Worm (Caenorhabditis elegans) whole organism, mixed stage, embryonic: ENCODE results near the gene cyp-13A11.

Source experiments
- M03D4.4 ChIP-seq: sonication (generic microtip); optimal IDR thresholded peaks from 2 replicates; lab custom pipeline; 2017; ENCODE audit warnings: mild to moderate bottlenecking, missing genetic modification characterization, missing compliant biosample characterization
- bed-3 ChIP-seq: fragments of 200-800 bp; sonication (Bioruptor generic); optimal IDR thresholded peaks from 3 replicates; lab custom pipeline; 2018; ENCODE audit warnings: mild to moderate bottlenecking, missing genetic modification characterization, moderate library complexity, missing compliant biosample characterization
- blmp-1 ChIP-seq: fragments of 150-350 bp; optimal IDR thresholded peaks from 2 replicates; lab custom pipeline; 2014; ENCODE audit warnings: missing biosample characterization, missing genetic modification characterization
- ceh-39 ChIP-seq: fragments of 150-350 bp; optimal IDR thresholded peaks from 2 replicates; lab custom pipeline; 2014; ENCODE audit warnings: missing biosample characterization, missing genetic modification characterization
- ceh-43 ChIP-seq: fragments of 200-800 bp; sonication (Bioruptor generic); optimal IDR thresholded peaks from 2 replicates; lab custom pipeline; 2018; ENCODE audit warnings: mild to moderate bottlenecking, missing genetic modification characterization, moderate library complexity, missing compliant biosample characterization
- ceh-83 ChIP-seq: fragments of 200-800 bp; sonication (Bioruptor generic); optimal IDR thresholded peaks from 2 replicates; lab custom pipeline; 2018; ENCODE audit warnings: mild to moderate bottlenecking, missing genetic modification characterization, missing compliant biosample characterization
- ces-1 ChIP-seq: fragments of 150-350 bp; optimal IDR thresholded peaks from 2 replicates; lab custom pipeline; 2014; ENCODE audit warnings: missing biosample characterization, missing genetic modification reagents, missing genetic modification characterization
- cnd-1 ChIP-seq: fragments of 200-800 bp; sonication (Bioruptor generic); optimal IDR thresholded peaks from 2 replicates; lab custom pipeline; 2018; ENCODE audit warnings: mild to moderate bottlenecking, missing genetic modification characterization, missing compliant biosample characterization
- drap-1 ChIP-seq: fragments of 200-800 bp; sonication (Bioruptor generic); optimal IDR thresholded peaks from 3 replicates; lab custom pipeline; 2018; ENCODE audit warnings: mild to moderate bottlenecking, missing genetic modification characterization, missing compliant biosample characterization
- elt-1 ChIP-seq: sonication (generic microtip); optimal IDR thresholded peaks from 2 replicates; lab custom pipeline; 2017; ENCODE audit warnings: missing genetic modification characterization, mild to moderate bottlenecking, missing compliant biosample characterization, antibody characterized with exemption, moderate library complexity, borderline replicate concordance; ENCODE audit not compliant: insufficient read depth
- elt-3 ChIP-seq: fragments of 150-350 bp; optimal IDR thresholded peaks from 2 replicates; lab custom pipeline; 2014; ENCODE audit warnings: missing biosample characterization, missing genetic modification characterization
- flh-1 ChIP-seq: fragments of 200-800 bp; sonication (Bioruptor generic); optimal IDR thresholded peaks from 2 replicates; lab custom pipeline; 2018; ENCODE audit warnings: mild to moderate bottlenecking, missing genetic modification characterization, moderate library complexity, missing compliant biosample characterization
- ham-2 ChIP-seq: fragments of 200-800 bp; sonication (Bioruptor generic); optimal IDR thresholded peaks from 2 replicates; lab custom pipeline; 2018; ENCODE audit warnings: mild to moderate bottlenecking, missing genetic modification characterization, missing compliant biosample characterization
- hlh-1 ChIP-seq: fragments of 150-350 bp; optimal IDR thresholded peaks from 2 replicates; lab custom pipeline; 2014; ENCODE audit warnings: missing biosample characterization, missing genetic modification reagents, missing genetic modification characterization
- lin-13 ChIP-seq: fragments of 150-350 bp; optimal IDR thresholded peaks from 2 replicates; lab custom pipeline; 2014; ENCODE audit warnings: missing biosample characterization, missing genetic modification characterization
- lin-32 ChIP-seq: fragments of 200-800 bp; sonication (Bioruptor generic); optimal IDR thresholded peaks from 2 replicates; lab custom pipeline; 2018; ENCODE audit warnings: mild to moderate bottlenecking, missing genetic modification characterization, missing compliant biosample characterization
- lsy-2 ChIP-seq: fragments of 150-350 bp; optimal IDR thresholded peaks from 2 replicates; lab custom pipeline; 2014; ENCODE audit warnings: missing biosample characterization, missing genetic modification characterization
- mab-5 ChIP-seq: fragments of 150-350 bp; optimal IDR thresholded peaks from 2 replicates; lab custom pipeline; 2014; ENCODE audit warnings: missing biosample characterization, missing genetic modification characterization
- mep-1 ChIP-seq: fragments of 150-350 bp; optimal IDR thresholded peaks from 2 replicates; lab custom pipeline; 2017; ENCODE audit warnings: missing biosample characterization, missing genetic modification reagents, missing genetic modification characterization, inconsistent platforms
- mls-2 ChIP-seq: sonication (generic microtip); optimal IDR thresholded peaks from 2 replicates; lab custom pipeline; 2016; ENCODE audit warnings: mild to moderate bottlenecking, missing genetic modification characterization, moderate library complexity, missing compliant biosample characterization
- nhr-12 ChIP-seq: fragments of 150-350 bp; optimal IDR thresholded peaks from 2 replicates; lab custom pipeline; 2014; ENCODE audit warnings: missing biosample characterization, missing genetic modification characterization
- nhr-2 ChIP-seq: fragments of 150-350 bp; optimal IDR thresholded peaks from 2 replicates; lab custom pipeline; 2014; ENCODE audit warnings: missing biosample characterization, missing genetic modification characterization
- nhr-237 ChIP-seq: fragments of 150-350 bp; optimal IDR thresholded peaks from 2 replicates; lab custom pipeline; 2014; ENCODE audit warnings: missing biosample characterization, missing genetic modification characterization
- nhr-28 ChIP-seq: fragments of 150-350 bp; optimal IDR thresholded peaks from 2 replicates; lab custom pipeline; 2014; ENCODE audit warnings: missing biosample characterization, missing genetic modification characterization
- nhr-76 ChIP-seq: sonication (generic microtip); optimal IDR thresholded peaks from 2 replicates; lab custom pipeline; 2017; ENCODE audit warnings: missing biosample characterization, missing genetic modification characterization
- pha-4 ChIP-seq: fragments of 150-350 bp; optimal IDR thresholded peaks from 2 replicates; lab custom pipeline; 2018; ENCODE audit warnings: missing biosample characterization, missing genetic modification reagents, missing genetic modification characterization
- sem-2 ChIP-seq: fragments of 200-800 bp; sonication (Bioruptor generic); optimal IDR thresholded peaks from 2 replicates; lab custom pipeline; 2018; ENCODE audit warnings: mild to moderate bottlenecking, missing genetic modification characterization, missing compliant biosample characterization
- snpc-4 ChIP-seq: fragments of 150-350 bp; optimal IDR thresholded peaks from 2 replicates; lab custom pipeline; 2014; ENCODE audit warnings: missing biosample characterization, missing genetic modification characterization
- sptf-1 ChIP-seq: sonication (generic microtip); optimal IDR thresholded peaks from 2 replicates; lab custom pipeline; 2017; ENCODE audit warnings: mild to moderate bottlenecking, missing genetic modification characterization, moderate library complexity, missing compliant biosample characterization
- tbx-8 ChIP-seq: fragments of 200-800 bp; sonication (Bioruptor generic); optimal IDR thresholded peaks from 2 replicates; lab custom pipeline; 2018; ENCODE audit warnings: mild to moderate bottlenecking, missing genetic modification characterization, moderate library complexity, missing compliant biosample characterization
- unc-120 ChIP-seq: sonication (generic microtip); optimal IDR thresholded peaks from 2 replicates; lab custom pipeline; 2017; ENCODE audit warnings: missing genetic modification characterization, missing compliant biosample characterization; ENCODE audit not compliant: poor library complexity, severe bottlenecking
- unc-39 ChIP-seq: fragments of 150-350 bp; optimal IDR thresholded peaks from 2 replicates; lab custom pipeline; 2014; ENCODE audit warnings: missing biosample characterization, missing genetic modification characterization
- unc-62 ChIP-seq: fragments of 150-350 bp; optimal IDR thresholded peaks from 2 replicates; lab custom pipeline; 2014; ENCODE audit warnings: missing biosample characterization, missing genetic modification reagents, missing genetic modification characterization
- zip-8 ChIP-seq: fragments of 150-350 bp; optimal IDR thresholded peaks from 2 replicates; lab custom pipeline; 2014; ENCODE audit warnings: missing biosample characterization, missing genetic modification characterization
- ztf-11 ChIP-seq: fragments of 150-350 bp; optimal IDR thresholded peaks from 2 replicates; lab custom pipeline; 2014; ENCODE audit warnings: missing biosample characterization, missing genetic modification characterization

cyp-13A11 gene

DNA sequence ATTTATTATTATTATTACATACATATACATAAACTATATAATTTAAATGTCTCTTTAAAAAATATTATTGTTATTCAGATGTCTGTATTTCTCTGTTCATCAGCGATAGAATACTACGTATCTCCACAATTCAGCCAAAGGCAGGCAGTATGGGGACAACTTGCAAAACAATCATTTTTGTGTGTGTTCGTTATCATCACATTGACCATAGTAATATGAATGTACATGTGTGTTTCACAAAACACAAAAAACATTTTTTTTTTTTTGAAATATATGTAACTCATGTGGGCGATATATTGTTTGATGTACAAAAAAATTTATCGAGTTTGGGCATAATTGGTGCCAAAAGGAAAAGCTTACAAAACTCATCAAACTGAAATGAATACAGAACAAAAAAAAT lies 48.6 kb downstream of the cyp-13A11 start:
- TF ChIP-seq ztf-11 (tag; lab: Kevin White, UChicago) (no peak), ceh-39 (no peak), lin-32 (GFP tag; lab: Kevin White, UChicago) (no peak), mls-2 (tag; lab: Kevin White, UChicago) (no peak), elt-1 (tag; lab: Kevin White, UChicago) (no peak), zip-8 (tag; lab: Kevin White, UChicago) (no peak), pha-4 (tag; lab: Kevin White, UChicago) (no peak)
- TF ChIP-seq, all 35 proteins: peak for 0

DNA sequence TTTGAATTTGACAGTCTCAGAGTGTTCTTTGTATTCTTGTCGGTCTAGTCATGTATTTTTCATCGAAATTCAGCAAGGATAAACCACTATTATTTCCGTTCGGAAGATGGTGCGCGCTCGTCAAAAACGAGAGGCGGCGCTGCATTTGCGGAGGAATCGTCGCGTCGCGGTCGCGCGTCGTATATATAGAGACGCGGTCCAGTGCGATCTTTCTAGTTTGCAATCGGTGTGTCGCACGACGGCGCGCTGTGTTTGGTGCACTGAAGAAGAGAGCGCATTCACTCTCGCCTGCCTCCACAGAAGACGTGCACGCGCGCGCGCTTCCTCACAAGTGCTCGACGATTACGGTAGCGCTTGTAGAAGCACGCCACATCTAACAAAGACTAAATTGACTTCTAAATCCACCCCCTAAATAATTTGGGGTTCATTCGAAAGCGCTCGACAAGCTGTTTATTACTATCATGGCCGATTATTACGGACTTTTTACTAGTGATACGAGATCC lies 49.8 kb downstream of the cyp-13A11 start, which contains the start of gene Y39E4B.6:
Gene Y39E4B.6, plus strand, starts transcription at position 209 of the 503 bp plus-strand sequence.
- TF ChIP-seq mep-1 (tag; lab: Kevin White, UChicago) (peak; percentile 98), bed-3 (peak; percentile 78), snpc-4 (tag; lab: Kevin White, UChicago) (no peak), nhr-12 (tag; lab: Kevin White, UChicago) (peak; percentile 91), mab-5 (tag; lab: Kevin White, UChicago) (no peak), nhr-2 (tag; lab: Kevin White, UChicago) (no peak), zip-8 (tag; lab: Kevin White, UChicago) (no peak), sem-2 (GFP tag; lab: Kevin White, UChicago) (no peak), lin-32 (GFP tag; lab: Kevin White, UChicago) (peak; percentile 58), unc-62 (GFP tag; lab: Kevin White, UChicago) (peak; percentile 84), tbx-8 (GFP tag; lab: Kevin White, UChicago) (peak; percentile 76), sptf-1 (peak; percentile 97), nhr-76 (tag; lab: Kevin White, UChicago) (no peak), nhr-237 (tag; lab: Kevin White, UChicago) (peak; percentile 96), blmp-1 (no peak), pha-4 (tag; lab: Kevin White, UChicago) (peak; percentile 85), lsy-2 (tag; lab: Kevin White, UChicago) (peak; percentile 89), hlh-1 (tag; lab: Kevin White, UChicago) (peak; percentile 36), drap-1 (peak; percentile 94), elt-3 (tag; lab: Kevin White, UChicago) (no peak), M03D4.4 (tag; lab: Kevin White, UChicago) (peak; percentile 90), lin-13 (tag; lab: Kevin White, UChicago) (peak; percentile 98), ces-1 (GFP tag; lab: Kevin White, UChicago) (peak; percentile 83), elt-1 (tag; lab: Kevin White, UChicago) (no peak), ceh-39 (peak; percentile 98), cnd-1 (tag; lab: Kevin White, UChicago) (peak; percentile 89), mls-2 (tag; lab: Kevin White, UChicago) (peak; percentile 96), unc-39 (peak; percentile 85), flh-1 (peak; percentile 79), ceh-83 (GFP tag; lab: Kevin White, UChicago) (peak; percentile 84), ham-2 (GFP tag; lab: Kevin White, UChicago) (peak; percentile 91), ztf-11 (tag; lab: Kevin White, UChicago) (peak; percentile 95), ceh-43 (GFP tag; lab: Kevin White, UChicago) (peak; percentile 69), nhr-28 (no peak), unc-120 (tag; lab: Kevin White, UChicago) (peak; percentile 86)

ce11 chrIII:13071432-13072259 lies 50.8 kb downstream of the cyp-13A11 start:
- no peak for TF ChIP-seq pha-4 (tag; lab: Kevin White, UChicago)
- TF ChIP-seq mls-2 (tag; lab: Kevin White, UChicago) = peak; percentile 14
- TF ChIP-seq cnd-1 (tag; lab: Kevin White, UChicago) = peak; percentile 7
- TF ChIP-seq hlh-1 (tag; lab: Kevin White, UChicago) = peak; percentile 20
- TF ChIP-seq lin-13 (tag; lab: Kevin White, UChicago) = no peak
- no peak for TF ChIP-seq nhr-2 (tag; lab: Kevin White, UChicago)
- TF ChIP-seq sem-2 (GFP tag; lab: Kevin White, UChicago) = no peak
- no peak for TF ChIP-seq ham-2 (GFP tag; lab: Kevin White, UChicago)
- TF ChIP-seq ceh-39 = no peak
- no peak for TF ChIP-seq snpc-4 (tag; lab: Kevin White, UChicago)
- TF ChIP-seq zip-8 (tag; lab: Kevin White, UChicago) = no peak
- no peak for TF ChIP-seq unc-62 (GFP tag; lab: Kevin White, UChicago)
- TF ChIP-seq nhr-237 (tag; lab: Kevin White, UChicago) = no peak
- TF ChIP-seq ztf-11 (tag; lab: Kevin White, UChicago) = no peak
- no peak for TF ChIP-seq drap-1
- no peak for TF ChIP-seq nhr-12 (tag; lab: Kevin White, UChicago)
- TF ChIP-seq mep-1 (tag; lab: Kevin White, UChicago) = no peak
- TF ChIP-seq mab-5 (tag; lab: Kevin White, UChicago) = no peak
- TF ChIP-seq elt-3 (tag; lab: Kevin White, UChicago) = no peak
- TF ChIP-seq elt-1 (tag; lab: Kevin White, UChicago) = no peak
- TF ChIP-seq tbx-8 (GFP tag; lab: Kevin White, UChicago) = no peak
- no peak for TF ChIP-seq flh-1
- no peak for TF ChIP-seq M03D4.4 (tag; lab: Kevin White, UChicago)
- TF ChIP-seq ceh-83 (GFP tag; lab: Kevin White, UChicago) = no peak
- no peak for TF ChIP-seq unc-39
- no peak for TF ChIP-seq lin-32 (GFP tag; lab: Kevin White, UChicago)
- no peak for TF ChIP-seq ceh-43 (GFP tag; lab: Kevin White, UChicago)
- peak; percentile 7 for TF ChIP-seq bed-3
- no peak for TF ChIP-seq blmp-1
- TF ChIP-seq nhr-76 (tag; lab: Kevin White, UChicago) = no peak
- no peak for TF ChIP-seq unc-120 (tag; lab: Kevin White, UChicago)
- TF ChIP-seq nhr-28 = no peak
- peak; percentile 33 for TF ChIP-seq lsy-2 (tag; lab: Kevin White, UChicago)
- TF ChIP-seq ces-1 (GFP tag; lab: Kevin White, UChicago) = peak; percentile 32
- no peak for TF ChIP-seq sptf-1
- TF ChIP-seq, all 35 proteins: peak for 6
